Worm (Caenorhabditis elegans) whole organism, L1 larva: Measurements from ENCODE around the gene lin-54.

Experiments
- ama-1 ChIP-seq: fragments of 150-350 bp; optimal IDR thresholded peaks from 2 replicates; lab custom pipeline; 2014
- tlp-1 ChIP-seq: fragments of 150-350 bp; optimal IDR thresholded peaks from 2 replicates; lab custom pipeline; 2014; ENCODE audit warnings: missing biosample characterization, missing genetic modification characterization
- unc-98 ChIP-seq: fragments of 200-800 bp; sonication (Bioruptor generic); IDR thresholded peaks from 2 replicates; pipeline ENCODE4 v1.3.6; 2022; ENCODE audit warnings: missing genetic modification characterization, missing compliant biosample characterization

DNA sequence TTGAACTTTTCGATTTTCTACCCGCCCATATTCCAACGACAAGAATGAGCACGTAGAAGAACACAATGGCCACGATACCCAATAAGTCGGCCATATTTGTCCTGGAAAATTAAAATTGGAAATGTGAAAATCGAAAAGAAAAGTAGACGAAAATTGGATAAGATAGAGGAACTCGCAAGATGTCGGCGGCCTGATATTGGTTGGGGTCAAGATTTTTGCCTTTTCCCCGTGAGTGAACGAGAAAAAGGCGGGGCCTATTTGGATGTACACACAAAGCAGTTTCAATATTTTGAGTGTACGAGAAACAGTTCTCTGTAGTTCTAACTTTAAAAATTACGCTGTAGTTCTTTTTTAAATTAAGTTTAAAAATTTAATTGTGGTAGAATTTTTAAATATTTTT, 26.4 kb upstream of the lin-54 start, which contains the start of gene cho-1:
- TF ChIP-seq unc-98 (GFP tag; lab: Robert Waterston, UW) (no peak), tlp-1 (tag; lab: Kevin White, UChicago) (no peak), ama-1 (lab: Kevin White, UChicago) (no peak)
